Worm (Caenorhabditis elegans): ENCODE measurements around the gene C28D4.8.

DNA sequence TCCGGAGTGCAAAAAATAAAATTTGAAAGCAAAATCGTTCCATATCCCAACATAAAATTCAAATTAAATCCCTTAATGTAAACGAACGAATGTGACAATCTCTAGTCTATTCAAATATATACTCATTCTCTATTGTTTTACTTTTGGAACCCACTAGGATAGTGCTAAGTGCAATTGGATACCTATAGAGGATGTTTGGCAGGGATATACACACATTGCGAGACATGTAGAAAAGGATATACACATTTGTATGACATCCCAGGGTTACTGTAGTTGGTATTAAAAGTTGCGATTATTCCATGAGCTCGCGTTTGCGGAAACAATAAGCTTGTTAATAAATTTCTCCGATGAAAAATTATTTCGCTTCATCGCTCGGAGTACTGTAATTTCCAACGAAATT is 25.2 kb upstream of the C28D4.8 start:
- TF ChIP-seq him-1 (tag; optimal IDR thresholded peaks at IDR 0.05) (no peak), W03F9.2 (tag; optimal IDR thresholded peaks at IDR 0.05) (no peak), dao-5 (tag; optimal IDR thresholded peaks at IDR 0.05) (no peak)
